Fruit fly (Drosophila melanogaster): ENCODE results near the gene Cftr.

The Cftr gene

DNA sequence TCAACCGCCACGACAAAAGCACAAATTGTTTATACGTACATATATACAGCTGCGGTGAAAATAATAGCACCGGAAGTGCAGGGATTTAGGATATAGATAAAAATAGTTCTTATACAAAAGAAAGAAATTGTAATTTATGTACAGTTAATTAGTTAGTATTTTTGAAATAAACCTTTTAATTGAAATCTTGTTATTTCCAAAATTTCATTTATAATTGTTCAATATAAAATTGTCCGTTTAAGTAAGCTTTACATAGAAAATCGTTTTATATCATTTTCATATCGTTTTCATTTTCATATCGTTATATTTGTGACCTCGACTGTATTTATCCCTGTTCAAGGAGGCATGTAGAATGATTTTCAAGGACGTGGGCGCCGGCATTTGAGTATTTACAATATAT lies 30.4 kb upstream of the Cftr start (continued):
- TF ChIP-seq p53 (GFP tag; optimal IDR thresholded peaks at IDR 0.05) (no peak), CG10959 (GFP tag; IDR thresholded peaks at IDR 0.05) (no peak), Dfd (GFP tag; optimal IDR thresholded peaks at IDR 0.05) (no peak), dm (GFP tag; optimal IDR thresholded peaks at IDR 0.05) (no peak), da (GFP tag; optimal IDR thresholded peaks at IDR 0.05) (no peak), repo (GFP tag; optimal IDR thresholded peaks at IDR 0.05) (no peak), MBD-R2 (GFP tag; IDR thresholded peaks at IDR 0.05) (no peak), amos (GFP tag; IDR thresholded peaks at IDR 0.05; ENCODE audit: partially characterized antibody) (no peak), CG12219 (GFP tag; optimal IDR thresholded peaks at IDR 0.05) (no peak), CG11723 (GFP tag; optimal IDR thresholded peaks at IDR 0.05) (no peak), CG6791 (GFP tag; IDR thresholded peaks at IDR 0.05; ENCODE audit: partially characterized antibody) (no peak), CG17568 (GFP tag; optimal IDR thresholded peaks at IDR 0.05) (no peak), CG33557 (GFP tag; optimal IDR thresholded peaks at IDR 0.05) (no peak), tap (tag; optimal IDR thresholded peaks at IDR 0.05) (peak; percentile 5), Sox102F (GFP tag; optimal IDR thresholded peaks at IDR 0.05) (peak; percentile 49), sima (GFP tag; optimal IDR thresholded peaks at IDR 0.05) (no peak), pb (GFP tag; optimal IDR thresholded peaks at IDR 0.05) (no peak), CG3838 (GFP tag; optimal IDR thresholded peaks at IDR 0.05) (peak; percentile 12), CG8765 (GFP tag; IDR thresholded peaks at IDR 0.05) (no peak), CrebB (tag; optimal IDR thresholded peaks at IDR 0.05) (no peak), Dek (tag; optimal IDR thresholded peaks at IDR 0.05) (peak; percentile 68), Doc2 (GFP tag; IDR thresholded peaks at IDR 0.05) (no peak), Ravus (GFP tag; IDR thresholded peaks at IDR 0.05) (no peak), NK7.1 (GFP tag; optimal IDR thresholded peaks at IDR 0.05) (no peak), abd-A (tag; optimal IDR thresholded peaks at IDR 0.05) (peak; percentile 50), shn (GFP tag; optimal IDR thresholded peaks at IDR 0.05) (no peak), Gug (GFP tag; IDR thresholded peaks at IDR 0.05) (no peak), CG4424 (GFP tag; optimal IDR thresholded peaks at IDR 0.05) (no peak), CG3281 (GFP tag; optimal IDR thresholded peaks at IDR 0.05) (peak; percentile 79), Stat92E (GFP tag; optimal IDR thresholded peaks at IDR 0.05) (no peak), jing (GFP tag; optimal IDR thresholded peaks at IDR 0.05) (no peak), CG4707 (GFP tag; optimal IDR thresholded peaks at IDR 0.05) (no peak), zfh1 (GFP tag; IDR thresholded peaks at IDR 0.05) (no peak), btn (GFP tag; optimal IDR thresholded peaks at IDR 0.05) (no peak), Aef1 (GFP tag; IDR thresholded peaks at IDR 0.05) (no peak), unc-4 (GFP tag; IDR thresholded peaks at IDR 0.05; ENCODE audit: partially characterized antibody) (no peak), Sox100B (GFP tag; optimal IDR thresholded peaks at IDR 0.05) (peak; percentile 49), CG31388 (GFP tag; optimal IDR thresholded peaks at IDR 0.05) (no peak), ttk (GFP tag; IDR thresholded peaks at IDR 0.05) (no peak), CG1792 (GFP tag; optimal IDR thresholded peaks at IDR 0.05) (no peak), otp (GFP tag; IDR thresholded peaks at IDR 0.05) (no peak), Ets65A (GFP tag) (no peak), CG33213 (GFP tag; optimal IDR thresholded peaks at IDR 0.05) (no peak), CG7963 (GFP tag; IDR thresholded peaks at IDR 0.05; ENCODE audit: partially characterized antibody) (no peak), grn (GFP tag; optimal IDR thresholded peaks at IDR 0.05) (no peak), org-1 (GFP tag; optimal IDR thresholded peaks at IDR 0.05) (peak; percentile 67), CG10209 (GFP tag; optimal IDR thresholded peaks at IDR 0.05) (peak; percentile 46), dmrt11E (tag; optimal IDR thresholded peaks at IDR 0.05) (no peak), sc (optimal IDR thresholded peaks at IDR 0.05) (no peak), sc (GFP tag; optimal IDR thresholded peaks at IDR 0.05) (no peak), CG3726 (GFP tag; IDR thresholded peaks at IDR 0.05) (no peak), CG17385 (GFP tag; optimal IDR thresholded peaks at IDR 0.05) (peak; percentile 71), CG4282 (GFP tag; optimal IDR thresholded peaks at IDR 0.05) (no peak)
